Fruit fly (Drosophila melanogaster) whole organism, larva: Measurements from ENCODE around the gene Yip1d1.

ENCODE experiments used
- noc ChIP-seq: fragments of 200-800 bp; sonication (Bioruptor generic); optimal IDR thresholded peaks from 3 replicates; lab custom pipeline; 2019; ENCODE audit warnings: missing biosample characterization, mild to moderate bottlenecking, missing genetic modification characterization, moderate library complexity

Yip1d1 gene

DNA sequence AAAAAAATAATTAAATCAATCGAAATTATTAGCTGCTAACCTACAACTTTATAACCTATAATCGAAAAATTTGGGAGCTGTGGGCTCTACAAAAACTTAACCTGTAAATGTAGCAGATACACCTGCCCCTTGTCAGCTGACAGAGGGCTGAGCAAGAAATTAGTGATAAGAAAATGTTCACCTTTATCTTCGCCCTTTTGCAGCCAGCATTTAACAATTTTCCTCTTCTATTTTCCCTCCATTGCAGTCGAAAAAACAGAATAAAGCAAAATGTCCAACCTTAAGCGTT lies 25.1 kb downstream of the Yip1d1 start:
- no peak for TF ChIP-seq noc

DNA sequence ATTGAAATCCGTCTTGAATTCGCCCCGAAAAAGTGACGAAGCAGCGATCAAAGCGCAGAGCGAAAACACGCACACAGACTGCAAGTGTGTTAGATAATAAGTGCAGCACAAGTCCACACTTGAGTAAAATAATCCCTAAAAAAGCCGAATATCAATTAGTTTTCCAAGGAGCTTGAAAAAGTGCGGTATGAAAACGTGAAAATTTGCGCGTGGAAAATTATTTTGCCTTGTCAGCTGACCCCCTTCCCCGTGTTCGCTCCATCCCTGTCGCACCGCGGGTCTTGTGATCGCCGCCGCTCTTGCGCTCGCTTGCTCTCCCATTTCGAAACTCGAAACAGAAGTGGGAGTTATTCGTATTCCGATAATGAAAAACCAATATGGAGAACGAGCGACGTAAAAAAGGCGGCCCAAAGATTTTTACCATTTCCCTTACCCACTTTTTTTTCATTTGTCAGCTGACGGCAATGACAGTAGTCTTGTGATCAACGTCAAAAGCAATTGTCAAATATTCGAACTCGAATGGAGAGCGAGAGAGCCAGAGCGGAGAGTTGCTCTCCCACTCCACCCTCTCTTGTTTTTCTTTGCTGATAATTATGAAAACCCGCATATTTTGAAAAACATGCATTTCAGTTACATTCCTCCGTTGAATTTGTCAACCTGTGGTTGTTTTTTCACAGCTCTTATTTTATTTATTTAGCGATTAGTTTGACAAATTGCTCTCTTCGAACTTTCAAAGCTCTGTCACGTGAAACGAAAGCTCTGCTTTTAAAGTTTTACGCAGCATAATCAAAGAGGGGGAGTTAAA lies 25.7 kb downstream of the Yip1d1 start:
- no peak for TF ChIP-seq noc

- peak; percentile 16 for TF ChIP-seq noc
Measured at dm6 chr2L:12974045-12974539, 26.3 kb downstream of the Yip1d1 start, which contains the start of gene Vha68-2. Vha68-2 (plus strand) TSS chr2L:12974322.

dm6 chr2L:12969569-12969968 lies 30.9 kb downstream of the Yip1d1 start:
- TF ChIP-seq noc, result no peak

DNA sequence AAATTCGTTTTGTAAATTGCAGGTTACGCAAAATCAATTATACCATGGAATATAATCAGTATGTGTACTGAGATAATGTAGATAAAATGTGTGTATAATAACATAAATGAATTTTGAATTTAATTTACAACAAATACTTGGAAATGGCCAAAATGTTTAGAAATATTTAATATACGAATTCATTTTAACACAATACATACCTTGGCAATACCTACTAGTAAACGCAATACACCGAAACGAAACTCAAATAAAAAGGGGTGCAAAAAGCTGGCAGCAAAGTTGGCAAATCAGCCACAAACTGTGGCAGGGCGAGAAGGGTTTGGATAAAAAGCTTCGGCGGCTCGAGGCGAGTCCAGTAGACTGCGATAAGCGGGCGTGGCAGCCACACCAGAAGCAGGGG lies 34.1 kb downstream of the Yip1d1 start, which contains the start of gene CG16800:
Gene CG16800 (plus strand): TSS at position 301 of the 400 bp plus-strand sequence.
- no peak for TF ChIP-seq noc

- TF ChIP-seq noc, result no peak
Measured at dm6 chr2L:12950682-12951081, 49.8 kb downstream of the Yip1d1 start.
